Fruit fly (Drosophila melanogaster) whole organism, prepupa: ENCODE data around the gene CG10650.

ENCODE experiments used
- Blimp-1 ChIP-seq: fragments of 200-800 bp; sonication (Bioruptor generic); optimal IDR thresholded peaks from 3 replicates; lab custom pipeline; 2017; ENCODE audit warnings: missing biosample characterization, missing genetic modification characterization, mild to moderate bottlenecking, moderate library complexity, missing genetic modification reagents
- CG10631 ChIP-seq: fragments of 200-800 bp; sonication (Bioruptor generic); optimal IDR thresholded peaks from 2 replicates; lab custom pipeline; 2016; ENCODE audit warnings: missing biosample characterization, missing genetic modification characterization
- CG10669 ChIP-seq: fragments of 200-800 bp; sonication (Bioruptor generic); optimal IDR thresholded peaks from 3 replicates; lab custom pipeline; 2018; ENCODE audit warnings: missing biosample characterization, mild to moderate bottlenecking, missing genetic modification characterization, moderate library complexity
- CG11294 ChIP-seq: fragments of 200-800 bp; sonication (Bioruptor generic); IDR thresholded peaks from 2 replicates; pipeline ENCODE4 v1.3.6; 2022; ENCODE audit warnings: missing biosample characterization, missing genetic modification characterization
- CG11762 ChIP-seq: fragments of 200-800 bp; sonication (Bioruptor generic); optimal IDR thresholded peaks from 3 replicates; lab custom pipeline; 2016; ENCODE audit warnings: missing biosample characterization, missing genetic modification characterization; ENCODE audit not compliant: insufficient read depth
- CG11902 ChIP-seq: fragments of 200-800 bp; sonication (Bioruptor generic); optimal IDR thresholded peaks from 3 replicates; lab custom pipeline; 2016; ENCODE audit warnings: missing biosample characterization, missing genetic modification characterization
- CG15336 ChIP-seq: fragments of 200-800 bp; sonication (Bioruptor generic); IDR thresholded peaks from 2 replicates; pipeline ENCODE4 v1.3.6; 2022; ENCODE audit warnings: missing biosample characterization, missing genetic modification characterization
- CG1621 ChIP-seq: fragments of 200-800 bp; sonication (Bioruptor generic); optimal IDR thresholded peaks from 3 replicates; lab custom pipeline; 2018; ENCODE audit warnings: missing biosample characterization, mild to moderate bottlenecking, missing genetic modification characterization
- CG16779 ChIP-seq: fragments of 200-800 bp; sonication (Bioruptor generic); optimal IDR thresholded peaks from 3 replicates; lab custom pipeline; 2017; ENCODE audit warnings: missing biosample characterization, mild to moderate bottlenecking, missing genetic modification characterization
- CG3032 ChIP-seq: fragments of 200-800 bp; optimal IDR thresholded peaks from 2 replicates; lab custom pipeline; 2019; ENCODE audit warnings: missing biosample characterization, mild to moderate bottlenecking, missing genetic modification characterization, moderate library complexity
- CG31627 ChIP-seq: fragments of 200-800 bp; sonication (Bioruptor generic); optimal IDR thresholded peaks from 3 replicates; lab custom pipeline; 2016; ENCODE audit warnings: missing biosample characterization, missing genetic modification characterization
- CG32006 ChIP-seq: fragments of 200-800 bp; sonication (Bioruptor generic); optimal IDR thresholded peaks from 3 replicates; lab custom pipeline; 2017; ENCODE audit warnings: missing biosample characterization, mild to moderate bottlenecking, missing genetic modification characterization
- CG34406 ChIP-seq: fragments of 200-800 bp; sonication (Bioruptor generic); optimal IDR thresholded peaks from 3 replicates; lab custom pipeline; 2016; ENCODE audit warnings: missing biosample characterization, missing genetic modification characterization
- CG6276 ChIP-seq: fragments of 200-800 bp; sonication (Bioruptor generic); optimal IDR thresholded peaks from 2 replicates; lab custom pipeline; 2017; ENCODE audit warnings: missing biosample characterization, mild to moderate bottlenecking, missing genetic modification characterization
- CG6792 ChIP-seq: fragments of 200-800 bp; sonication (Bioruptor generic); optimal IDR thresholded peaks from 3 replicates; lab custom pipeline; 2016; ENCODE audit warnings: missing biosample characterization, missing genetic modification characterization
- CG6808 ChIP-seq: fragments of 200-800 bp; sonication (Bioruptor generic); optimal IDR thresholded peaks from 3 replicates; lab custom pipeline; 2017; ENCODE audit warnings: missing biosample characterization, missing genetic modification characterization, mild to moderate bottlenecking, moderate library complexity, missing genetic modification reagents
- CG7368 ChIP-seq: fragments of 200-800 bp; sonication (Bioruptor generic); optimal IDR thresholded peaks from 3 replicates; lab custom pipeline; 2016; ENCODE audit warnings: missing biosample characterization, missing genetic modification characterization
- CG8119 ChIP-seq: fragments of 200-800 bp; sonication (Bioruptor generic); IDR thresholded peaks from 3 replicates; pipeline ENCODE4 v1.3.6; 2022; ENCODE audit warnings: missing biosample characterization, missing genetic modification characterization
- CG8319 ChIP-seq: fragments of 200-800 bp; sonication (Bioruptor generic); optimal IDR thresholded peaks from 3 replicates; lab custom pipeline; 2016; ENCODE audit warnings: missing biosample characterization, missing genetic modification characterization
- CG8632 ChIP-seq: fragments of 200-800 bp; sonication (Bioruptor generic); optimal IDR thresholded peaks from 3 replicates; lab custom pipeline; 2016; ENCODE audit warnings: missing biosample characterization, missing genetic modification characterization
- CG9139 ChIP-seq: fragments of 200-800 bp; sonication (Bioruptor generic); optimal IDR thresholded peaks from 3 replicates; lab custom pipeline; 2017; ENCODE audit warnings: missing biosample characterization, mild to moderate bottlenecking, missing genetic modification characterization
- Eip78C ChIP-seq: fragments of 200-800 bp; sonication (Bioruptor generic); peaks from one replicate; lab custom pipeline; 2016; ENCODE audit warnings: missing biosample characterization, missing genetic modification characterization
- Eip93F ChIP-seq: fragments of 200-800 bp; sonication (Bioruptor generic); optimal IDR thresholded peaks from 2 replicates; lab custom pipeline; 2016; ENCODE audit warnings: missing biosample characterization, mild to moderate bottlenecking, missing genetic modification characterization
- Ets21C ChIP-seq: fragments of 200-800 bp; sonication (Bioruptor generic); optimal IDR thresholded peaks from 3 replicates; lab custom pipeline; 2016; ENCODE audit warnings: missing biosample characterization, missing genetic modification characterization
- Ets96B ChIP-seq: fragments of 200-800 bp; optimal IDR thresholded peaks from 2 replicates; lab custom pipeline; 2019; ENCODE audit warnings: missing biosample characterization, mild to moderate bottlenecking, missing genetic modification characterization, moderate library complexity
- Gug ChIP-seq: fragments of 200-800 bp; sonication (Bioruptor generic); IDR thresholded peaks from 2 replicates; pipeline ENCODE4 v1.3.6; 2022; ENCODE audit warnings: missing biosample characterization, missing genetic modification characterization
- Hr4 ChIP-seq: fragments of 200-800 bp; sonication (Bioruptor generic); optimal IDR thresholded peaks from 3 replicates; lab custom pipeline; 2016; ENCODE audit warnings: missing biosample characterization, missing genetic modification characterization
- Lpt ChIP-seq: fragments of 200-800 bp; sonication (Bioruptor generic); optimal IDR thresholded peaks from 3 replicates; lab custom pipeline; 2016; ENCODE audit warnings: missing biosample characterization, missing genetic modification characterization
- Met ChIP-seq: fragments of 200-800 bp; sonication (Bioruptor generic); optimal IDR thresholded peaks from 3 replicates; lab custom pipeline; 2016; ENCODE audit warnings: missing biosample characterization, missing genetic modification characterization
- Smox ChIP-seq: fragments of 200-800 bp; sonication (Bioruptor generic); optimal IDR thresholded peaks from 3 replicates; lab custom pipeline; 2016; ENCODE audit warnings: missing biosample characterization, missing genetic modification characterization
- Sox102F ChIP-seq: fragments of 200-800 bp; sonication (Bioruptor generic); optimal IDR thresholded peaks from 2 replicates; lab custom pipeline; 2016; ENCODE audit warnings: missing biosample characterization, mild to moderate bottlenecking, missing genetic modification characterization
- Sox14 ChIP-seq: fragments of 200-800 bp; sonication (Bioruptor generic); optimal IDR thresholded peaks from 3 replicates; lab custom pipeline; 2016; ENCODE audit warnings: missing biosample characterization, missing genetic modification characterization
- Sox15 ChIP-seq: fragments of 200-800 bp; sonication (Bioruptor generic); optimal IDR thresholded peaks from 3 replicates; lab custom pipeline; 2016; ENCODE audit warnings: missing biosample characterization, missing genetic modification characterization
- acj6 ChIP-seq: fragments of 200-800 bp; sonication (Bioruptor generic); optimal IDR thresholded peaks from 3 replicates; lab custom pipeline; 2016; ENCODE audit warnings: missing biosample characterization, missing genetic modification characterization
- cyc ChIP-seq: fragments of 200-800 bp; sonication (Bioruptor generic); optimal IDR thresholded peaks from 3 replicates; lab custom pipeline; 2016; ENCODE audit warnings: missing biosample characterization, missing genetic modification characterization
- dac ChIP-seq: fragments of 200-800 bp; sonication (Bioruptor generic); optimal IDR thresholded peaks from 2 replicates; lab custom pipeline; 2017; ENCODE audit warnings: missing biosample characterization, mild to moderate bottlenecking, missing genetic modification characterization
- dsx ChIP-seq: fragments of 200-800 bp; optimal IDR thresholded peaks from 3 replicates; lab custom pipeline; 2019; ENCODE audit warnings: missing biosample characterization, mild to moderate bottlenecking, missing genetic modification characterization, moderate library complexity; ENCODE audit not compliant: poor library complexity, severe bottlenecking
- fd85E ChIP-seq: fragments of 200-800 bp; sonication (Bioruptor generic); optimal IDR thresholded peaks from 3 replicates; lab custom pipeline; 2016; ENCODE audit warnings: missing biosample characterization, missing genetic modification characterization
- fkh ChIP-seq: fragments of 200-800 bp; sonication (Bioruptor generic); optimal IDR thresholded peaks from 3 replicates; lab custom pipeline; 2017; ENCODE audit warnings: missing biosample characterization, mild to moderate bottlenecking, missing genetic modification characterization, moderate library complexity
- pdm3 ChIP-seq: fragments of 200-800 bp; sonication (Bioruptor generic); optimal IDR thresholded peaks from 3 replicates; lab custom pipeline; 2016; ENCODE audit warnings: missing biosample characterization, missing genetic modification characterization
- spab ChIP-seq: fragments of 200-800 bp; sonication (Bioruptor generic); optimal IDR thresholded peaks from 2 replicates; lab custom pipeline; 2017; ENCODE audit warnings: missing biosample characterization, mild to moderate bottlenecking, missing genetic modification characterization, missing genetic modification reagents
- ss ChIP-seq, 2 experiments: fragments of 200-800 bp; sonication (Bioruptor generic); optimal IDR thresholded peaks; 2 replicates in 1 of 2; 3 replicates in 1 of 2; lab custom pipeline; 2017 to 2018; ENCODE audit warnings: mild to moderate bottlenecking in 2 of 2, missing biosample characterization in 2 of 2, missing genetic modification characterization in 2 of 2, moderate library complexity in 1 of 2
- svp ChIP-seq: fragments of 200-800 bp; sonication (Bioruptor generic); peaks from one replicate; lab custom pipeline; 2016; ENCODE audit warnings: missing biosample characterization, missing genetic modification characterization
- topi ChIP-seq: fragments of 200-800 bp; sonication (Bioruptor generic); optimal IDR thresholded peaks from 3 replicates; lab custom pipeline; 2016; ENCODE audit warnings: missing biosample characterization, missing genetic modification characterization
- vri ChIP-seq: fragments of 200-800 bp; sonication (Bioruptor generic); optimal IDR thresholded peaks from 3 replicates; lab custom pipeline; 2016; ENCODE audit warnings: missing biosample characterization, mild to moderate bottlenecking, missing genetic modification characterization

Gene CG10650

DNA sequence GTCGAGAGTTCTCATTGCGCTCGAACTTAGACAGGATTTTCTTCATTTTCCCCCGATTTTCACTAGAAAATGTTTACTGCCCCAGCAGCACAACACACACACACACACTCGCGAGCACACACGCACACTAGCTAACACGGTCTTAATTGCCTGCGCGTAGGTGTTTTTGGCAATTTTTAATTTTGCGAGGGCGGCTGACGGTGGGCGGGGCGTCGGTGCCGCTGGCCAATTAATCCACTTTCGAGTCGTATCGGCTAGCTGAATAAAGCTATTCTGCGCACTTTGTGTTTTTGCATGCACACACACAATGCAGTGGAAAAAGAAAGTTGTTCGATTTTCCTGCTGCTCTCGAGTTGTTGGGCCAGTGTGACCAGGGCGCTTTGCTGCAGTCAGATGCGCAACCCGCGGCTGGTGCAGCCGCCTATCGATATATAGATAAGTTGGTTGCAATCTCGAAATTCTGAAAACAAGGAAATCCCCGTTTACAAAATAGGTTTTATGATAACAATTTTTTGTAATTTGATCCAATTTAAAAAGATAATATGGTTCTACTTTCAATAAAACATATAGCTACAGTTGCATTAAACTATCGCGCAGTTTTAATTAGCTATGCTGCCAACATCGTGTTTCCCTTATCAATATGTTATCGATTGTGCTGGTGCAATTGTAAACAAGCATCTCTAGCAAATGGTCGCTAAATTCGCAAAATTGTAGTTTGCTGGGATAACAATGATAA lies 27.2 kb downstream of the CG10650 start, which contains the start of the genes Nak and Tango6 (continued):
- TF ChIP-seq topi (peak; percentile 47), ss (GFP tag; optimal IDR thresholded peaks at IDR 0.05; lab: Kevin White, UChicago) (no peak), CG1621 (tag; lab: Kevin White, UChicago) (no peak), Blimp-1 (GFP tag; lab: Kevin White, UChicago) (peak; percentile 11), CG8119 (GFP tag; lab: Robert Waterston, UW) (no peak), Smox (GFP tag; lab: Kevin White, UChicago) (peak; percentile 28), CG6792 (peak; percentile 8), fkh (GFP tag; lab: Kevin White, UChicago) (peak; percentile 86), vri (GFP tag; lab: Kevin White, UChicago) (peak; percentile 40), CG15336 (GFP tag; lab: Robert Waterston, UW) (peak; percentile 25; the same call in 1 of the 2 replicates), CG8632 (GFP tag; lab: Kevin White, UChicago) (no peak), CG6276 (GFP tag; lab: Kevin White, UChicago) (no peak), acj6 (GFP tag; lab: Kevin White, UChicago) (no peak), CG7368 (GFP tag; lab: Kevin White, UChicago) (no peak), CG10631 (no peak), fd85E (GFP tag; lab: Kevin White, UChicago) (no peak)

DNA sequence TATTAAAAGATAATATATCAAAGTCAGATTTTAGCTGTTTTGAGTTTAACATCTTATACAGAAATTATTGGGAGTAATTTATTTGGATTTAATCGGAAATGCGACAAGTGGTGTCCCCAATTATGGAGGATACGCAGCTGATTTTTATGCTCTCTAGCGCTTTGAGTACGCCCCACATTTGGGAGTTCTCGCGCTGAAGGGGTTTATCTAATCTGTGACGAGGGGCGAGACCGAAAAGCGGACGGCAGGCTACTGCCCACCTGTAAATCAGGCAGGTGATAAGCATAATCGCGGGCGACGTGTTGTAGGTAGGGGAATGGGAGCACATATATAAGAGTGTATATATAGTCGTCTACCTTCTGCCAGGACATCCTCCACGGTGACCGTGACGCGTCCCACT lies 27.8 kb downstream of the CG10650 start:
- no peak for TF ChIP-seq topi
- peak; percentile 1 for TF ChIP-seq vri (GFP tag; lab: Kevin White, UChicago)

DNA sequence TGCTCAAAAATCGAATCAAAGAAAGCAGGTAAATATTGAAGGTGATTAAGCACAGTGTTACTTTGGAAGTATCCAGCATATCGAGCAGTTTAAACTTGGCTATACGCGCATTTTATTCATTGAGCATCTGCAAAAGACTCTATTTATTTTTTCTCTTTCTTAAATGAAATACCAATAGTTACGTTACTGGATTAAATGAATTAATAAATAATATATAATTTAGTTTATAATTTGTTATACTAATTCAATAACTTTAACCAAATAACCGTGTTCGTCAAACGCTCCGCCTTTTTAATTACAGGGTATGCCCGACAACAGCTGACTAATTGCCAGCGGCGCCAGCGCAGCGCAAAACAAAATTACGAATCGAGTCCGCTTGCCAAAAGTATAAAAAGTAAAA lies 28.9 kb downstream of the CG10650 start:
- TF ChIP-seq CG32006 (GFP tag; lab: Kevin White, UChicago) (no peak), CG3032 (tag; lab: Kevin White, UChicago) (no peak), pdm3 (no peak), acj6 (GFP tag; lab: Kevin White, UChicago) (peak; percentile 15), Lpt (no peak), spab (GFP tag; lab: Kevin White, UChicago) (no peak), fkh (GFP tag; lab: Kevin White, UChicago) (no peak), Sox14 (GFP tag; lab: Kevin White, UChicago) (no peak), CG10631 (peak; percentile 22), svp (GFP tag; lab: Kevin White, UChicago) (peak; percentile 70), CG11294 (no peak), Sox102F (no peak), Sox15 (GFP tag; lab: Kevin White, UChicago) (no peak), CG8632 (GFP tag; lab: Kevin White, UChicago) (no peak), Gug (GFP tag; lab: Robert Waterston, UW) (no peak), Ets96B (tag; lab: Kevin White, UChicago) (no peak), CG31627 (no peak), ss (GFP tag; optimal IDR thresholded peaks at IDR 0.05; lab: Kevin White, UChicago) (no peak), CG9139 (GFP tag; lab: Kevin White, UChicago) (no peak), Eip93F (GFP tag; lab: Kevin White, UChicago) (peak; percentile 44), dsx (GFP tag; lab: Kevin White, UChicago) (no peak), CG10669 (no peak), CG8119 (GFP tag; lab: Robert Waterston, UW) (peak; percentile 55; the same call in 2 of the 3 replicates), CG6808 (peak; percentile 8), fd85E (GFP tag; lab: Kevin White, UChicago) (no peak), Met (GFP tag; lab: Kevin White, UChicago) (peak; percentile 27), cyc (GFP tag; lab: Kevin White, UChicago) (no peak), dac (no peak), CG11762 (GFP tag; lab: Kevin White, UChicago) (no peak), Eip78C (GFP tag; lab: Kevin White, UChicago) (no peak), CG11902 (peak; percentile 7), CG16779 (no peak), CG7368 (GFP tag; lab: Kevin White, UChicago) (no peak), CG34406 (GFP tag; lab: Kevin White, UChicago) (no peak), Ets21C (GFP tag; lab: Kevin White, UChicago) (no peak), CG6792 (no peak), vri (GFP tag; lab: Kevin White, UChicago) (no peak), Hr4 (peak; percentile 39), CG8319 (GFP tag; lab: Kevin White, UChicago) (no peak)
